Worm (Caenorhabditis elegans) whole organism, late embryonic: ENCODE measurements around the gene fre-1.

Experiments
- C08G9.2 ChIP-seq: sonication (generic microtip); optimal IDR thresholded peaks from 2 replicates; lab custom pipeline; 2016; ENCODE audit warnings: mild to moderate bottlenecking, missing genetic modification characterization, moderate library complexity, missing compliant biosample characterization
- F13H6.1 ChIP-seq: sonication (generic microtip); optimal IDR thresholded peaks from 2 replicates; lab custom pipeline; 2016; ENCODE audit warnings: missing genetic modification characterization, missing compliant biosample characterization
- K02D7.2 ChIP-seq: sonication (generic microtip); optimal IDR thresholded peaks from 2 replicates; lab custom pipeline; 2017; ENCODE audit warnings: mild to moderate bottlenecking, missing genetic modification characterization, missing compliant biosample characterization
- T23F11.4 ChIP-seq: fragments of 200-800 bp; sonication (Bioruptor generic); optimal IDR thresholded peaks from 2 replicates; lab custom pipeline; 2018; ENCODE audit warnings: mild to moderate bottlenecking, missing genetic modification characterization, missing compliant biosample characterization
- Y22D7AL.16 ChIP-seq: sonication (generic microtip); optimal IDR thresholded peaks from 2 replicates; lab custom pipeline; 2016; ENCODE audit warnings: missing genetic modification characterization, missing compliant biosample characterization
- ahr-1 ChIP-seq: sonication (generic microtip); optimal IDR thresholded peaks from 2 replicates; lab custom pipeline; 2016; ENCODE audit warnings: missing genetic modification characterization, missing compliant biosample characterization
- ama-1 ChIP-seq: fragments of 150-350 bp; optimal IDR thresholded peaks from 2 replicates; lab custom pipeline; 2014
- ceh-2 ChIP-seq: sonication (generic microtip); optimal IDR thresholded peaks from 2 replicates; lab custom pipeline; 2016; ENCODE audit warnings: missing genotype, missing genetic modification characterization, missing compliant biosample characterization
- ceh-24 ChIP-seq: sonication (generic microtip); optimal IDR thresholded peaks from 2 replicates; lab custom pipeline; 2016; ENCODE audit warnings: mild to moderate bottlenecking, missing genetic modification characterization, missing compliant biosample characterization
- ceh-30 ChIP-seq: fragments of 150-350 bp; optimal IDR thresholded peaks from 2 replicates; lab custom pipeline; 2014; ENCODE audit warnings: missing biosample characterization, missing genetic modification characterization
- ceh-34 ChIP-seq: sonication (generic microtip); optimal IDR thresholded peaks from 2 replicates; lab custom pipeline; 2016; ENCODE audit warnings: mild to moderate bottlenecking, missing genetic modification characterization, missing compliant biosample characterization
- ceh-48 ChIP-seq: sonication (generic microtip); optimal IDR thresholded peaks from 2 replicates; lab custom pipeline; 2016; ENCODE audit warnings: missing genetic modification characterization, inconsistent platforms, missing compliant biosample characterization
- ceh-6 ChIP-seq: fragments of 200-800 bp; sonication (Bioruptor generic); optimal IDR thresholded peaks from 2 replicates; lab custom pipeline; 2018; ENCODE audit warnings: mild to moderate bottlenecking, missing genetic modification characterization, missing compliant biosample characterization
- che-1 ChIP-seq: sonication (generic microtip); optimal IDR thresholded peaks from 2 replicates; lab custom pipeline; 2016; ENCODE audit warnings: mild to moderate bottlenecking, missing genetic modification characterization, missing compliant biosample characterization
- dmd-4 ChIP-seq: sonication (generic microtip); optimal IDR thresholded peaks from 2 replicates; lab custom pipeline; 2016; ENCODE audit warnings: borderline replicate concordance, missing genetic modification characterization, missing compliant biosample characterization
- dve-1 ChIP-seq: sonication (generic microtip); optimal IDR thresholded peaks from 2 replicates; lab custom pipeline; 2017; ENCODE audit warnings: antibody characterized with exemption, mild to moderate bottlenecking, missing genetic modification characterization, missing compliant biosample characterization
- elt-2 ChIP-seq: sonication (generic microtip); optimal IDR thresholded peaks from 2 replicates; lab custom pipeline; 2016; ENCODE audit warnings: missing genetic modification reagents, missing genetic modification characterization, missing compliant biosample characterization
- elt-4 ChIP-seq: sonication (generic microtip); optimal IDR thresholded peaks from 2 replicates; lab custom pipeline; 2016; ENCODE audit warnings: missing genetic modification characterization, missing compliant biosample characterization
- ets-4 ChIP-seq: sonication (generic microtip); optimal IDR thresholded peaks from 2 replicates; lab custom pipeline; 2016; ENCODE audit warnings: missing genetic modification characterization, missing compliant biosample characterization
- eyg-1 ChIP-seq: sonication (generic microtip); optimal IDR thresholded peaks from 2 replicates; lab custom pipeline; 2016; ENCODE audit warnings: missing genotype, missing genetic modification characterization, missing compliant biosample characterization
- fkh-10 ChIP-seq: fragments of 150-350 bp; optimal IDR thresholded peaks from 2 replicates; lab custom pipeline; 2014; ENCODE audit warnings: missing biosample characterization, missing genetic modification reagents, missing genetic modification characterization
- gmeb-2 ChIP-seq: sonication (generic microtip); optimal IDR thresholded peaks from 2 replicates; lab custom pipeline; 2016; ENCODE audit warnings: missing genetic modification characterization, inconsistent platforms, missing compliant biosample characterization
- hlh-13 ChIP-seq: fragments of 200-800 bp; sonication (Bioruptor generic); optimal IDR thresholded peaks from 2 replicates; lab custom pipeline; 2018; ENCODE audit warnings: mild to moderate bottlenecking, missing genetic modification characterization, missing compliant biosample characterization
- hlh-15 ChIP-seq: sonication (generic microtip); optimal IDR thresholded peaks from 2 replicates; lab custom pipeline; 2016; ENCODE audit warnings: missing genetic modification characterization, missing compliant biosample characterization
- hlh-6 ChIP-seq: sonication (generic microtip); optimal IDR thresholded peaks from 2 replicates; lab custom pipeline; 2016; ENCODE audit warnings: missing genotype, missing genetic modification characterization, missing compliant biosample characterization
- mec-3 ChIP-seq: sonication (generic microtip); optimal IDR thresholded peaks from 2 replicates; lab custom pipeline; 2016; ENCODE audit warnings: borderline replicate concordance, missing genetic modification characterization, missing compliant biosample characterization
- nhr-11 ChIP-seq: fragments of 150-350 bp; optimal IDR thresholded peaks from 2 replicates; lab custom pipeline; 2014; ENCODE audit warnings: missing biosample characterization, missing genetic modification characterization
- odd-2 ChIP-seq: sonication (generic microtip); optimal IDR thresholded peaks from 2 replicates; lab custom pipeline; 2017; ENCODE audit warnings: antibody characterized with exemption, mild to moderate bottlenecking, missing genetic modification characterization, missing compliant biosample characterization
- pat-9 ChIP-seq: fragments of 200-800 bp; sonication (Bioruptor generic); optimal IDR thresholded peaks from 2 replicates; lab custom pipeline; 2018; ENCODE audit warnings: mild to moderate bottlenecking, missing genetic modification characterization, moderate library complexity, missing compliant biosample characterization
- pha-4 ChIP-seq: fragments of 150-350 bp; optimal IDR thresholded peaks from 2 replicates; lab custom pipeline; 2018; ENCODE audit warnings: missing biosample characterization, missing genetic modification reagents, missing genetic modification characterization
- pqm-1 ChIP-seq: sonication (generic microtip); optimal IDR thresholded peaks from 2 replicates; lab custom pipeline; 2016; ENCODE audit warnings: missing genetic modification characterization, missing compliant biosample characterization
- pros-1 ChIP-seq: fragments of 150-350 bp; optimal IDR thresholded peaks from 2 replicates; lab custom pipeline; 2014; ENCODE audit warnings: missing biosample characterization, missing genetic modification reagents, missing genetic modification characterization
- ref-2 ChIP-seq: sonication (generic microtip); optimal IDR thresholded peaks from 2 replicates; lab custom pipeline; 2016; ENCODE audit warnings: missing genetic modification characterization, missing compliant biosample characterization
- rnt-1 ChIP-seq: sonication (generic microtip); optimal IDR thresholded peaks from 2 replicates; lab custom pipeline; 2016; ENCODE audit warnings: missing genetic modification characterization, missing compliant biosample characterization
- sdc-2 ChIP-seq: sonication (generic microtip); optimal IDR thresholded peaks from 2 replicates; lab custom pipeline; 2016; ENCODE audit warnings: missing genotype, missing genetic modification characterization, missing compliant biosample characterization
- sox-2 ChIP-seq: fragments of 200-800 bp; sonication (Bioruptor generic); IDR thresholded peaks from 2 replicates; pipeline ENCODE4 v1.3.6; 2022; ENCODE audit warnings: missing genetic modification reagents, missing genetic modification characterization, missing compliant biosample characterization
- sox-4 ChIP-seq: sonication (generic microtip); optimal IDR thresholded peaks from 2 replicates; lab custom pipeline; 2017; ENCODE audit warnings: mild to moderate bottlenecking, missing genetic modification characterization, inconsistent platforms, missing compliant biosample characterization
- tbx-2 ChIP-seq: sonication (generic microtip); optimal IDR thresholded peaks from 2 replicates; lab custom pipeline; 2016; ENCODE audit warnings: missing genetic modification characterization, missing compliant biosample characterization
- tbx-7 ChIP-seq: sonication (generic microtip); optimal IDR thresholded peaks from 2 replicates; lab custom pipeline; 2016; ENCODE audit warnings: missing genotype, missing genetic modification characterization, missing compliant biosample characterization
- ttx-3 ChIP-seq: sonication (generic microtip); optimal IDR thresholded peaks from 2 replicates; lab custom pipeline; 2016; ENCODE audit warnings: missing genetic modification reagents, missing genetic modification characterization, missing compliant biosample characterization
- unc-3 ChIP-seq, 2 experiments: fragments of 200-800 bp in 1 of 2; sonication (Bioruptor generic) in 1 of 2; sonication (generic microtip) in 1 of 2; conservative IDR thresholded peaks in 1 of 2; optimal IDR thresholded peaks in 1 of 2; 2 replicates each; pipeline versions ENCODE4 v1.3.6 to Lab custom; 2016 to 2022; ENCODE audit warnings: missing compliant biosample characterization in 2 of 2, missing genetic modification characterization in 2 of 2, missing genetic modification reagents in 1 of 2
- unc-55 ChIP-seq: sonication (generic microtip); optimal IDR thresholded peaks from 2 replicates; lab custom pipeline; 2017; ENCODE audit warnings: missing biosample characterization, missing genetic modification reagents, missing genetic modification characterization
- unc-86 ChIP-seq: sonication (generic microtip); optimal IDR thresholded peaks from 2 replicates; lab custom pipeline; 2016; ENCODE audit warnings: missing genetic modification characterization, missing compliant biosample characterization
- zip-5 ChIP-seq: sonication (generic microtip); optimal IDR thresholded peaks from 2 replicates; lab custom pipeline; 2016; ENCODE audit warnings: missing genetic modification characterization, missing compliant biosample characterization

The fre-1 gene

DNA sequence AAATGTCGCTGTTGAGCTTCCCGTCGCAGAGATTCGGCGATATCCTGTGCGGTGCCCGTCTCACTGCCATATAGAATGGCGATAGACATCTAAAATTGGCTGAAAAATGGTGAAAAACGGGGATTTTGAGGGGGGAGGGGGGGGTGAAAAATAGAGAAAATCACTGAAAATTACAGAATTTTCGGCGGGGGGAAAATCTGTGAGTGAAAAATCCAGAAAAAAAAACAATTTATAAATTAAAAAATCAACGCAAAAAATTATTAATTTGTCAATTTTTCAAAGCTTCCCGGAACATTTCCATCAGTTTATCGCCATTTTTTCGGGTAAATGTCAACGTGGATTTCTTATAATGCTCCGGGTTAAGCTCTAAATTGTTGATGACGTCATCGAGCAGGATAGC is at the start of gene fre-1:
TSS of gene fre-1 (minus strand) at position 101 of the 400 bp plus-strand sequence.
- TF ChIP-seq ref-2 (tag; lab: Kevin White, UChicago) = no peak
- TF ChIP-seq Y22D7AL.16 (tag; lab: Kevin White, UChicago) = no peak
- TF ChIP-seq unc-55 (GFP tag; lab: Kevin White, UChicago) = no peak
- no peak for TF ChIP-seq pha-4 (tag; lab: Kevin White, UChicago)
- no peak for TF ChIP-seq tbx-2 (tag; lab: Kevin White, UChicago)
- TF ChIP-seq unc-3 (GFP tag; conservative IDR thresholded peaks at IDR 0.05; lab: Robert Waterston, UW) = no peak
- no peak for TF ChIP-seq unc-3 (tag; optimal IDR thresholded peaks at IDR 0.05; lab: Kevin White, UChicago)
- no peak for TF ChIP-seq K02D7.2 (tag; lab: Kevin White, UChicago)
- no peak for TF ChIP-seq sox-4 (tag; lab: Kevin White, UChicago)

DNA sequence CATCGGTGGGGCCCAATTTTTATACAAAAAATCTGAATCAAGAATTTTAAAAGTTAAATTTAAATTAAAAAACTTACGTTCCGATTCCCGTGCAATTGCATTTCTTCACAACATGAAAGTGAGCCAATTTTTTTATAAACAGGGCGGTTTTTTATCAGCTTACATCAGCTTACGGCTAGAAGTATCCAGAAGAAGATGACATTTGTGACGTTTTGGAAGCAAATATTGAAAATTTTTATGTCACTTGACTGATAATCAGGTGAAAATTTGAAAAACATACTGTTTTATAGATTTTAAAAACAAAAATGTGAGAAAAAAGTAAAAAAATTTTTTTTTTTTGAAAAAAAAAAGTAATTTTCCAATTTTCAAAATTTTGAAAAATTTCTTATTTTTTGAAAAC is 47.7 kb upstream of the fre-1 start, which contains the start of gene Y113G7A.22:
TSS of gene Y113G7A.22 (minus strand) at position 101 of the 400 bp plus-strand sequence.
- TF ChIP-seq dmd-4 (tag; lab: Kevin White, UChicago) (no peak), ceh-2 (tag; lab: Kevin White, UChicago) (no peak), unc-3 (GFP tag; conservative IDR thresholded peaks at IDR 0.05; lab: Robert Waterston, UW) (no peak), unc-3 (tag; optimal IDR thresholded peaks at IDR 0.05; lab: Kevin White, UChicago) (no peak), ceh-34 (no peak), ceh-24 (tag; lab: Kevin White, UChicago) (no peak)

DNA sequence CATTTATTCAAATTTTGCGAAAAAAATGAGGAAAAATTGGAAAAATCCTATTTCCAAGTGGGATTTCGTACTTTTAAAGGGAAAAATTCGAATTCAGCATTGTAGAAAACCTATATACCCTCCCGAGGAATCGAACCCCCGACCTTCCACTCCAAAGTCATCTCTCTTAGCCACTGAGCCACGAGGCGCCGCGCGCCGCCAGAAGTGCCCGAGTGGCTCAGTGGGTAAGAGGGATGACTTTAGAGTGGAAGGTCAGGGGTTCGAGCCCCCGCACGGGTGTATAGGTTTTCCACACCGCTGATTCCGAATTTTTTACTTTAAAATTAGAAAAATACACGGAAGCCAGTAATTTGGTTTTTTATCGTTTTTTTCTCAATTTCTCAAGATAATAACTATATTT is 47.3 kb upstream of the fre-1 start:
- no peak for TF ChIP-seq ets-4
- TF ChIP-seq mec-3 (tag; lab: Kevin White, UChicago) = no peak
- TF ChIP-seq hlh-15 (tag; lab: Kevin White, UChicago) = no peak
- TF ChIP-seq zip-5 (tag; lab: Kevin White, UChicago) = no peak
- no peak for TF ChIP-seq ceh-30
- TF ChIP-seq ceh-48 = no peak
- no peak for TF ChIP-seq ceh-6 (GFP tag; lab: Kevin White, UChicago)
- no peak for TF ChIP-seq gmeb-2 (tag; lab: Kevin White, UChicago)
- no peak for TF ChIP-seq T23F11.4 (GFP tag; lab: Kevin White, UChicago)
- no peak for TF ChIP-seq rnt-1 (tag; lab: Kevin White, UChicago)
- TF ChIP-seq tbx-7 (tag; lab: Kevin White, UChicago) = no peak
- no peak for TF ChIP-seq eyg-1 (tag; lab: Kevin White, UChicago)
- TF ChIP-seq pha-4 (tag; lab: Kevin White, UChicago) = no peak
- no peak for TF ChIP-seq ahr-1 (tag; lab: Kevin White, UChicago)
- TF ChIP-seq unc-3 (GFP tag; conservative IDR thresholded peaks at IDR 0.05; lab: Robert Waterston, UW) = no peak
- TF ChIP-seq unc-3 (tag; optimal IDR thresholded peaks at IDR 0.05; lab: Kevin White, UChicago) = no peak
- no peak for TF ChIP-seq pros-1
- TF ChIP-seq elt-4 (tag; lab: Kevin White, UChicago) = no peak
- TF ChIP-seq K02D7.2 (tag; lab: Kevin White, UChicago) = no peak
- TF ChIP-seq fkh-10 = no peak
- no peak for TF ChIP-seq unc-86 (tag; lab: Kevin White, UChicago)
- TF ChIP-seq, all 69 proteins: peak for 0

DNA sequence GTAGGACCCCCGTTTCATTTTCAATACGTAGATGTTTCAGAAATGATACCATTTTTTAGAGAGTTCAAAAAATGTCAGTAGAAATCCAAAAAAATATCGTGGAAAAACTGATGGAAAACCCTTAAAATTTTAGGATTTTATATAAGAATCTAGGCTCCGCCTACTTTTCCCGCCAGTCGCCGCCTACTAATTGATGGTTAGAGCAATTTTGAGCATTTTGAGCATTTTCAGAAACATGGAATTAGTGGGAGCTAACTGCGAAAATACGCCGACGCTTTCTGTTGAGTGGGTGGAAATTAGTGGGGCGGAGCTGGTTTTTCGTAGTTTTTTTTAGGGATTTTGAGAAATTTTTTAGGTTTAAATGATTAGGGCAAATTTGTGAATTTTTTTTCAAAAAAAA is 45.6 kb upstream of the fre-1 start, which contains the start of gene ssu-1:
TSS of gene ssu-1 (minus strand) at position 101 of the 400 bp plus-strand sequence.
- no peak for TF ChIP-seq che-1 (tag; lab: Kevin White, UChicago)
- TF ChIP-seq odd-2 (tag; lab: Kevin White, UChicago) = no peak
- TF ChIP-seq ama-1 (lab: Kevin White, UChicago) = no peak
- no peak for TF ChIP-seq C08G9.2 (tag; lab: Kevin White, UChicago)
- no peak for TF ChIP-seq ttx-3
- TF ChIP-seq unc-3 (GFP tag; conservative IDR thresholded peaks at IDR 0.05; lab: Robert Waterston, UW) = no peak
- TF ChIP-seq unc-3 (tag; optimal IDR thresholded peaks at IDR 0.05; lab: Kevin White, UChicago) = no peak
- no peak for TF ChIP-seq dve-1 (tag; lab: Kevin White, UChicago)
- no peak for TF ChIP-seq sdc-2 (tag; lab: Kevin White, UChicago)
- TF ChIP-seq unc-86 (tag; lab: Kevin White, UChicago) = no peak
- no peak for TF ChIP-seq F13H6.1 (tag; lab: Kevin White, UChicago)
- no peak for TF ChIP-seq hlh-6 (tag; lab: Kevin White, UChicago)
- no peak for TF ChIP-seq hlh-13 (GFP tag; lab: Kevin White, UChicago)
- TF ChIP-seq pat-9 (tag; lab: Kevin White, UChicago) = no peak
- no peak for TF ChIP-seq pros-1
- TF ChIP-seq sox-2 = no peak
- no peak for TF ChIP-seq elt-2 (tag; lab: Kevin White, UChicago)
- TF ChIP-seq ahr-1 (tag; lab: Kevin White, UChicago) = no peak
- no peak for TF ChIP-seq nhr-11 (tag; lab: Kevin White, UChicago)
- no peak for TF ChIP-seq dmd-4 (tag; lab: Kevin White, UChicago)
- TF ChIP-seq pqm-1 (tag; lab: Kevin White, UChicago) = no peak
